Worm (Caenorhabditis elegans): ENCODE results near the gene str-106.

DNA sequence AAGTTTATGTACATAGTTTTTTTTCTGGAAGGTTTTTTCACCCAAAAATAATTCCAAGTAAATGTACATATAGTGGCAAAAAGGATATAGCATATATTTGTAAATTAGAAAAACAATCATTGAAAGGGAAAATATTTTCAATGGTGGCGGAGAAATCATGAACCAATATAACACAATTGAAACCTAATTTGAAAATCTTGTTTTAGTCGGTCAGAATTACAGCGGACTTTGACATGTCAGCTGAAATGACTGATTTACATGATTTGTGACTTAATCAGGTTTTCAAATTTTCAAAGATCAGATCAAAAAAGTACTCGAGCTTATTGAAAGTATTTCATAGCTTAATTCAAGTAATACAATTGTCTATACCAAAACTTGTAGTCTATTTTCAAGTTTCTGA, 8.7 kb upstream of the str-106 start, which contains the start of gene K05D4.9:
- TF ChIP-seq ama-1 (optimal IDR thresholded peaks at IDR 0.05) (no peak), mdl-1 (tag; optimal IDR thresholded peaks at IDR 0.05) (no peak), snpc-4 (tag; optimal IDR thresholded peaks at IDR 0.05) (no peak), zag-1 (tag; optimal IDR thresholded peaks at IDR 0.05) (no peak)

Data from whole organism, L2 larva.